Worm (Caenorhabditis elegans) whole organism, young adult: ENCODE measurements around the gene abi-1.

Experiments used
- ceh-91 ChIP-seq: fragments of 200-800 bp; sonication (Bioruptor generic); IDR thresholded peaks from 2 replicates; pipeline ENCODE4 v1.3.6; 2022; ENCODE audit warnings: missing genetic modification reagents, missing genetic modification characterization, missing compliant biosample characterization
- lsy-27 ChIP-seq: sonication (generic microtip); optimal IDR thresholded peaks from 2 replicates; lab custom pipeline; 2017; ENCODE audit warnings: missing genetic modification characterization, mild to moderate bottlenecking, missing compliant biosample characterization, antibody characterized with exemption, missing genotype, borderline replicate concordance; ENCODE audit not compliant: insufficient read depth
- xnd-1 ChIP-seq: sonication (generic microtip); optimal IDR thresholded peaks from 2 replicates; lab custom pipeline; 2016; ENCODE audit warnings: missing genotype, missing genetic modification reagents, missing genetic modification characterization, missing compliant biosample characterization

ce11 chrIII:5718385-5718784 is 25.8 kb upstream of the abi-1 start:
- TF ChIP-seq ceh-91 (GFP tag; lab: Robert Waterston, UW): no peak
- no peak for TF ChIP-seq lsy-27
- no peak for TF ChIP-seq xnd-1
